Fruit fly (Drosophila melanogaster) whole organism, embryonic: ENCODE data around the gene CG4991.

ENCODE experiments used
- Adf1 ChIP-seq: fragments of 200-800 bp; sonication (Bioruptor generic); IDR thresholded peaks from 2 replicates; pipeline ENCODE4 v1.3.6; 2022; ENCODE audit warnings: missing biosample characterization, missing genetic modification characterization
- Atf-2 ChIP-seq: fragments of 200-800 bp; sonication (Bioruptor generic); optimal IDR thresholded peaks from 2 replicates; lab custom pipeline; 2016; ENCODE audit warnings: missing biosample characterization, missing genetic modification characterization
- B-H1 ChIP-seq: fragments of 200-800 bp; sonication (Bioruptor generic); IDR thresholded peaks from 3 replicates; pipeline ENCODE4 v1.3.6; 2022; ENCODE audit warnings: missing biosample characterization, missing genetic modification characterization
- Bgb ChIP-seq: fragments of 200-800 bp; sonication (Bioruptor generic); IDR thresholded peaks from 2 replicates; pipeline ENCODE4 v1.3.6; 2022; ENCODE audit warnings: missing biosample characterization, missing genetic modification characterization; ENCODE audit not compliant: partially characterized antibody
- C15 ChIP-seq: fragments of 200-800 bp; sonication (Bioruptor generic); IDR thresholded peaks from 3 replicates; pipeline ENCODE4 v1.3.6; 2022; ENCODE audit warnings: missing biosample characterization, missing genetic modification characterization
- CG10321 ChIP-seq: fragments of 200-800 bp; sonication (Bioruptor generic); IDR thresholded peaks from 2 replicates; pipeline ENCODE4 v1.3.6; 2022; ENCODE audit warnings: missing biosample characterization, missing genetic modification characterization
- CG10979 ChIP-seq: fragments of 200-800 bp; sonication (Bioruptor generic); optimal IDR thresholded peaks from 2 replicates; lab custom pipeline; 2018; ENCODE audit warnings: missing biosample characterization, mild to moderate bottlenecking, missing genetic modification characterization, moderate library complexity
- CG11504 ChIP-seq: fragments of 200-800 bp; sonication (Bioruptor generic); optimal IDR thresholded peaks from 3 replicates; lab custom pipeline; 2019; ENCODE audit warnings: missing biosample characterization, mild to moderate bottlenecking, missing genetic modification characterization, moderate library complexity
- CG12219 ChIP-seq: fragments of 200-800 bp; sonication (Bioruptor generic); optimal IDR thresholded peaks from 3 replicates; lab custom pipeline; 2018; ENCODE audit warnings: missing biosample characterization, mild to moderate bottlenecking, missing genetic modification characterization
- CG1233 ChIP-seq: fragments of 200-800 bp; sonication (Bioruptor generic); optimal IDR thresholded peaks from 4 replicates; lab custom pipeline; 2018; ENCODE audit warnings: missing biosample characterization, mild to moderate bottlenecking, missing genetic modification characterization
- CG14014 ChIP-seq: fragments of 200-800 bp; sonication (Bioruptor generic); IDR thresholded peaks from 2 replicates; pipeline ENCODE4 v1.3.6; 2022; ENCODE audit warnings: missing biosample characterization, missing genetic modification characterization
- CG14710 ChIP-seq: fragments of 200-800 bp; sonication (Bioruptor generic); optimal IDR thresholded peaks from 3 replicates; lab custom pipeline; 2019; ENCODE audit warnings: missing biosample characterization, mild to moderate bottlenecking, missing genetic modification characterization, moderate library complexity
- CG1529 ChIP-seq: fragments of 200-800 bp; sonication (Bioruptor generic); optimal IDR thresholded peaks from 3 replicates; lab custom pipeline; 2018; ENCODE audit warnings: missing biosample characterization, missing genetic modification characterization
- CG16779 ChIP-seq: fragments of 200-800 bp; sonication (Bioruptor generic); IDR thresholded peaks from 2 replicates; pipeline ENCODE4 v1.3.6; 2022; ENCODE audit warnings: missing biosample characterization, missing genetic modification characterization
- CG17359 ChIP-seq: fragments of 200-800 bp; sonication (Bioruptor generic); optimal IDR thresholded peaks from 3 replicates; lab custom pipeline; 2018; ENCODE audit warnings: missing biosample characterization, mild to moderate bottlenecking, missing genetic modification characterization, moderate library complexity
- CG17612 ChIP-seq: fragments of 200-800 bp; sonication (Bioruptor generic); IDR thresholded peaks from 2 replicates; pipeline ENCODE4 v1.3.6; 2022; ENCODE audit warnings: missing biosample characterization, missing genetic modification characterization
- CG17802 ChIP-seq: fragments of 200-800 bp; sonication (Bioruptor generic); optimal IDR thresholded peaks from 2 replicates; lab custom pipeline; 2018; ENCODE audit warnings: missing biosample characterization, mild to moderate bottlenecking, missing genetic modification characterization, moderate library complexity
- CG18764 ChIP-seq: fragments of 200-800 bp; sonication (Bioruptor generic); optimal IDR thresholded peaks from 3 replicates; lab custom pipeline; 2016; ENCODE audit warnings: missing biosample characterization, missing genetic modification characterization
- CG3163 ChIP-seq: fragments of 200-800 bp; sonication (Bioruptor generic); optimal IDR thresholded peaks from 3 replicates; lab custom pipeline; 2016; ENCODE audit warnings: missing biosample characterization, missing genetic modification characterization
- CG34376 ChIP-seq: fragments of 200-800 bp; sonication (Bioruptor generic); optimal IDR thresholded peaks from 2 replicates; lab custom pipeline; 2018; ENCODE audit warnings: missing biosample characterization, mild to moderate bottlenecking, missing genetic modification characterization
- CG7928 ChIP-seq: fragments of 200-800 bp; sonication (Bioruptor generic); optimal IDR thresholded peaks from 2 replicates; lab custom pipeline; 2017; ENCODE audit warnings: missing biosample characterization, mild to moderate bottlenecking, missing genetic modification characterization
- CG8478 ChIP-seq: fragments of >200 bp; optimal IDR thresholded peaks from 2 replicates; lab custom pipeline; 2018
- CrebB ChIP-seq: fragments of 200-800 bp; sonication (Bioruptor generic); optimal IDR thresholded peaks from 3 replicates; lab custom pipeline; 2018; ENCODE audit warnings: missing biosample characterization, mild to moderate bottlenecking, missing genetic modification characterization
- Fer3 ChIP-seq: fragments of 200-800 bp; sonication (Bioruptor generic); optimal IDR thresholded peaks from 2 replicates; lab custom pipeline; 2018; ENCODE audit warnings: missing biosample characterization, mild to moderate bottlenecking, missing genetic modification characterization, moderate library complexity
- Hand ChIP-seq: fragments of 200-800 bp; sonication (Bioruptor generic); optimal IDR thresholded peaks from 2 replicates; lab custom pipeline; 2017; ENCODE audit warnings: mild to moderate bottlenecking, missing biosample characterization, missing genetic modification reagents, missing genetic modification characterization
- Hmx ChIP-seq: fragments of 200-800 bp; sonication (Bioruptor generic); optimal IDR thresholded peaks from 2 replicates; lab custom pipeline; 2016; ENCODE audit warnings: missing biosample characterization, missing genetic modification characterization
- Hr39 ChIP-seq: fragments of >200 bp; optimal IDR thresholded peaks from 2 replicates; lab custom pipeline; 2017
- Mrtf ChIP-seq: fragments of 200-800 bp; sonication (Bioruptor generic); IDR thresholded peaks from 3 replicates; pipeline ENCODE4 v1.3.6; 2022; ENCODE audit warnings: missing biosample characterization, missing genetic modification characterization
- NC2α ChIP-seq: fragments of 200-800 bp; sonication (Bioruptor generic); optimal IDR thresholded peaks from 2 replicates; lab custom pipeline; 2016; ENCODE audit warnings: missing biosample characterization, missing genetic modification characterization
- NFAT ChIP-seq: fragments of 200-800 bp; sonication (Bioruptor generic); IDR thresholded peaks from 2 replicates; pipeline ENCODE4 v1.3.6; 2022; ENCODE audit warnings: missing biosample characterization, missing genetic modification characterization
- Rx ChIP-seq: fragments of 200-800 bp; sonication (Bioruptor generic); IDR thresholded peaks from 2 replicates; pipeline ENCODE4 v1.3.6; 2022; ENCODE audit warnings: missing biosample characterization, missing genetic modification characterization
- Sin3A ChIP-seq: fragments of >200 bp; optimal IDR thresholded peaks from 2 replicates; lab custom pipeline; 2018
- Sox100B ChIP-seq: fragments of 200-800 bp; sonication (Bioruptor generic); optimal IDR thresholded peaks from 3 replicates; lab custom pipeline; 2018; ENCODE audit warnings: missing biosample characterization, mild to moderate bottlenecking, missing genetic modification characterization
- Taf1 ChIP-seq: fragments of 200-800 bp; sonication (Bioruptor generic); IDR thresholded peaks from 2 replicates; pipeline ENCODE4 v1.3.6; 2022; ENCODE audit warnings: missing biosample characterization, missing genetic modification characterization
- bsh ChIP-seq, 2 experiments: fragments of 200-800 bp; sonication (Bioruptor generic); optimal IDR thresholded peaks; 2 replicates each; lab custom pipeline; 2017 to 2018; ENCODE audit warnings: mild to moderate bottlenecking in 2 of 2, missing biosample characterization in 2 of 2, missing genetic modification characterization in 2 of 2, moderate library complexity in 1 of 2
- dimm ChIP-seq: fragments of 200-800 bp; sonication (Bioruptor generic); IDR thresholded peaks from 2 replicates; pipeline ENCODE4 v1.3.6; 2022; ENCODE audit warnings: missing biosample characterization, missing genetic modification characterization
- dm ChIP-seq: fragments of 200-800 bp; sonication (Bioruptor generic); optimal IDR thresholded peaks from 3 replicates; lab custom pipeline; 2016; ENCODE audit warnings: missing biosample characterization, missing genetic modification characterization
- dmrt99B ChIP-seq: fragments of 200-800 bp; sonication (Bioruptor generic); optimal IDR thresholded peaks from 2 replicates; lab custom pipeline; 2018; ENCODE audit warnings: missing biosample characterization, mild to moderate bottlenecking, missing genetic modification characterization, moderate library complexity
- dysf ChIP-seq: fragments of 200-800 bp; sonication (Bioruptor generic); IDR thresholded peaks from 3 replicates; pipeline ENCODE4 v1.3.6; 2022; ENCODE audit warnings: missing biosample characterization, missing genetic modification characterization
- fru ChIP-seq: fragments of >200 bp; optimal IDR thresholded peaks from 2 replicates; lab custom pipeline; 2017
- gro ChIP-seq: fragments of 200-800 bp; sonication (Bioruptor generic); optimal IDR thresholded peaks from 2 replicates; lab custom pipeline; 2016; ENCODE audit warnings: missing biosample characterization, missing genetic modification characterization
- gsb-n ChIP-seq: fragments of 200-800 bp; sonication (Bioruptor generic); optimal IDR thresholded peaks from 3 replicates; lab custom pipeline; 2018; ENCODE audit warnings: missing biosample characterization, mild to moderate bottlenecking, missing genetic modification characterization
- hth ChIP-seq: fragments of >200 bp; optimal IDR thresholded peaks from 2 replicates; lab custom pipeline; 2017; ENCODE audit warnings: inconsistent platforms
- nerfin-2 ChIP-seq: fragments of 200-800 bp; sonication (Bioruptor generic); IDR thresholded peaks from 2 replicates; pipeline ENCODE4 v1.3.6; 2022; ENCODE audit warnings: missing biosample characterization, missing genetic modification characterization; ENCODE audit not compliant: partially characterized antibody
- onecut ChIP-seq: fragments of 200-800 bp; sonication (Bioruptor generic); IDR thresholded peaks from 2 replicates; pipeline ENCODE4 v1.3.6; 2022; ENCODE audit warnings: missing biosample characterization, missing genetic modification characterization
- scrt ChIP-seq: fragments of 200-800 bp; sonication (Bioruptor generic); optimal IDR thresholded peaks from 2 replicates; lab custom pipeline; 2018; ENCODE audit warnings: missing biosample characterization, mild to moderate bottlenecking, missing genetic modification characterization, moderate library complexity
- twi ChIP-seq: fragments of 200-800 bp; optimal IDR thresholded peaks from 2 replicates; lab custom pipeline; 2019; ENCODE audit warnings: missing biosample characterization, mild to moderate bottlenecking, missing genetic modification characterization, moderate library complexity
- vnd ChIP-seq: fragments of 200-800 bp; sonication (Bioruptor generic); IDR thresholded peaks from 3 replicates; pipeline ENCODE4 v1.3.6; 2022; ENCODE audit warnings: missing biosample characterization, missing genetic modification characterization; ENCODE audit not compliant: partially characterized antibody

The CG4991 gene

dm6 chrX:17125017-17125821, 33.6 kb downstream of the CG4991 start (continued):
- TF ChIP-seq CG11504 (tag; lab: Kevin White, UChicago), result peak; percentile 78
- no peak for TF ChIP-seq fru (lab: Kevin White, UChicago)
- TF ChIP-seq CG1233 (GFP tag; lab: Kevin White, UChicago), result peak; percentile 51
- peak in 1 of 2 experiments; percentile 45 for TF ChIP-seq bsh (GFP tag; optimal IDR thresholded peaks at IDR 0.05; lab: Kevin White, UChicago)
- TF ChIP-seq B-H1 (GFP tag; lab: Robert Waterston, UW), result peak; percentile 53; the same call in 2 of the 3 replicates
- peak; percentile 85 for TF ChIP-seq Fer3 (tag; lab: Kevin White, UChicago)
- peak; percentile 85 for TF ChIP-seq dmrt99B (tag; lab: Kevin White, UChicago)
- TF ChIP-seq Hmx, result peak; percentile 24
- peak; percentile 50 for TF ChIP-seq scrt (GFP tag; lab: Kevin White, UChicago)
- TF ChIP-seq dm, result peak; percentile 19
- peak; percentile 30 for TF ChIP-seq CG14710 (tag; lab: Kevin White, UChicago)
- TF ChIP-seq CG17359 (tag; lab: Kevin White, UChicago), result peak; percentile 71

dm6 chrX:17129733-17130466, 38.2 kb downstream of the CG4991 start:
- TF ChIP-seq CG10979, result peak; percentile 81
- TF ChIP-seq Mrtf (GFP tag; lab: Robert Waterston, UW), result peak; percentile 53; the same call in 1 of the 3 replicates
- TF ChIP-seq CG3163 (GFP tag; lab: Kevin White, UChicago), result peak; percentile 12
- TF ChIP-seq dimm, result no peak
- TF ChIP-seq CG10321 (GFP tag; lab: Robert Waterston, UW), result no peak; the same call in 1 of the 2 replicates
- TF ChIP-seq vnd (GFP tag; lab: Robert Waterston, UW), result no peak
- peak; percentile 88 for TF ChIP-seq Sox100B
- TF ChIP-seq hth, result no peak
- peak; percentile 19 for TF ChIP-seq CrebB
- TF ChIP-seq Rx (GFP tag; lab: Robert Waterston, UW), result no peak
- peak; percentile 81 for TF ChIP-seq CG14014 (GFP tag; lab: Robert Waterston, UW)
- TF ChIP-seq CG1529, result peak; percentile 58
- peak; percentile 61 for TF ChIP-seq CG18764 (GFP tag; lab: Kevin White, UChicago)
- peak; percentile 48 for TF ChIP-seq Hand
- no peak for TF ChIP-seq nerfin-2
- TF ChIP-seq Atf-2 (GFP tag; lab: Kevin White, UChicago), result no peak
- TF ChIP-seq NC2α, result no peak
- TF ChIP-seq Adf1 (GFP tag; lab: Robert Waterston, UW), result peak; percentile 55
- TF ChIP-seq gro (GFP tag; lab: Kevin White, UChicago), result no peak
- no peak for TF ChIP-seq Taf1 (GFP tag; lab: Robert Waterston, UW)
- TF ChIP-seq CG17612, result peak; percentile 42; the same call in 1 of the 2 replicates
- TF ChIP-seq CG8478 (lab: Kevin White, UChicago), result no peak
- TF ChIP-seq Hr39 (lab: Kevin White, UChicago), result no peak
- TF ChIP-seq gsb-n (tag; lab: Kevin White, UChicago), result peak; percentile 86
- peak; percentile 27 for TF ChIP-seq CG12219
- TF ChIP-seq CG16779 (GFP tag; lab: Robert Waterston, UW), result no peak
- TF ChIP-seq CG7928 (GFP tag; lab: Kevin White, UChicago), result peak; percentile 22
- TF ChIP-seq CG34376 (GFP tag; lab: Kevin White, UChicago), result peak; percentile 58
- no peak for TF ChIP-seq CG17802 (tag; lab: Kevin White, UChicago)
- TF ChIP-seq onecut, result peak; percentile 35
- TF ChIP-seq C15 (GFP tag; lab: Robert Waterston, UW), result 0 out of 3 replicates have a peak, but pooled peaks have one; percentile 7
- peak; percentile 84 for TF ChIP-seq dysf
- TF ChIP-seq Bgb (GFP tag; lab: Robert Waterston, UW), result no peak
- peak; percentile 23 for TF ChIP-seq twi (tag; lab: Kevin White, UChicago)
- peak; percentile 53; the same call in 1 of the 2 replicates for TF ChIP-seq NFAT (GFP tag; lab: Robert Waterston, UW)
- TF ChIP-seq Sin3A (lab: Kevin White, UChicago), result no peak
